Fruit fly (Drosophila melanogaster): ENCODE results near the gene CG15358.

The CG15358 gene

dm6 chr2L:1883114-1883513 lies at the start of gene CG15358:
Gene CG15358 (minus strand): TSS chr2L:1883214.
- TF ChIP-seq tj (GFP tag; optimal IDR thresholded peaks at IDR 0.05): no peak
- TF ChIP-seq Crg-1 (GFP tag; optimal IDR thresholded peaks at IDR 0.05): no peak
- no peak for TF ChIP-seq Clk (GFP tag; optimal IDR thresholded peaks at IDR 0.05)
- no peak for TF ChIP-seq CG7101 (tag; optimal IDR thresholded peaks at IDR 0.05)
- no peak for TF ChIP-seq Mnt (GFP tag; optimal IDR thresholded peaks at IDR 0.05)
- no peak for TF ChIP-seq CG7045 (GFP tag; optimal IDR thresholded peaks at IDR 0.05)
- TF ChIP-seq CG12768 (GFP tag; optimal IDR thresholded peaks at IDR 0.05): no peak
- no peak for TF ChIP-seq cnc (optimal IDR thresholded peaks at IDR 0.05)
- TF ChIP-seq pad (GFP tag; optimal IDR thresholded peaks at IDR 0.05): no peak
- TF ChIP-seq bab1 (GFP tag; optimal IDR thresholded peaks at IDR 0.05): no peak
- no peak for TF ChIP-seq cic (GFP tag; optimal IDR thresholded peaks at IDR 0.05)
- no peak for TF ChIP-seq toe (GFP tag; optimal IDR thresholded peaks at IDR 0.05)
- no peak for TF ChIP-seq ovo (GFP tag; optimal IDR thresholded peaks at IDR 0.05)
- TF ChIP-seq CG11617 (GFP tag; optimal IDR thresholded peaks at IDR 0.05): no peak
- no peak for TF ChIP-seq CG33017 (tag; optimal IDR thresholded peaks at IDR 0.05)

DNA sequence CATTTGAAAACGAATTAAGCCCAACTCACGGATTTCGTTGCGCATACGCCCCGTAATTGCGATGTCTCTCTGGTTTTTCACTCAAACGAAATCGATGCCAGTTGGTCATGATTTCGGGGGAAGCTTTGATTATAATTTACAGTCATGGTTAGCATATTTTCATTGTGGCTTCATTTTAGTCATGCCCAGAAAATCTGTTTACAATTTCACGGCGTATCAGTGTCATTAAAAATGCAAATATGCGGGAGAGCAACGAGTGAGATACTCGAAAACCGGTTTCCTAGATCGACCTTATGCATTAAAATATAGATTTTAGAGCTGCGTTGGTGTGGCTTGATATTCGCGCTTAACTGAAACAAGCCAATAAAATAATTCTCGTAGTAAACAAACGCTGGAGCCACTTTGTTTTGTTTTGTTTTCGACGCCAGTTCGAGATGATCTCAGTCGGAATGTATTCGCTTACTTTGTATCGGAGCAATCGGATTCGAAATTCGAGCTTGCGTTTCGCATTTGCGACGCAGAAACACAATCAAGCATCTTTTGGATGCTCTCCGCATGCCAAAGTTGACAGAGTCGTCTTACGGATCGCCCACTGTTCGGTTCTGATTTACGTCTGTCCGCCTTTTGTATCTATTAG lies 47.7 kb upstream of the CG15358 start:
- TF ChIP-seq cnc (optimal IDR thresholded peaks at IDR 0.05): no peak
- no peak for TF ChIP-seq CG11617 (GFP tag; optimal IDR thresholded peaks at IDR 0.05)
- no peak for TF ChIP-seq ovo (GFP tag; optimal IDR thresholded peaks at IDR 0.05)
- TF ChIP-seq toe (GFP tag; optimal IDR thresholded peaks at IDR 0.05): no peak
- no peak for TF ChIP-seq tj (GFP tag; optimal IDR thresholded peaks at IDR 0.05)
- TF ChIP-seq CG14711 (tag; optimal IDR thresholded peaks at IDR 0.05): no peak
- TF ChIP-seq pad (GFP tag; optimal IDR thresholded peaks at IDR 0.05): no peak
- no peak for TF ChIP-seq Mnt (GFP tag; optimal IDR thresholded peaks at IDR 0.05)
- TF ChIP-seq CG7101 (tag; optimal IDR thresholded peaks at IDR 0.05): no peak
- no peak for TF ChIP-seq kay (GFP tag; ENCODE audit: borderline replicate concordance)
- no peak for TF ChIP-seq CG12768 (GFP tag; optimal IDR thresholded peaks at IDR 0.05)
- no peak for TF ChIP-seq CG33017 (tag; optimal IDR thresholded peaks at IDR 0.05)
- no peak for TF ChIP-seq Clk (GFP tag; optimal IDR thresholded peaks at IDR 0.05)
- TF ChIP-seq CG7045 (GFP tag; optimal IDR thresholded peaks at IDR 0.05): no peak
- no peak for TF ChIP-seq Crg-1 (GFP tag; optimal IDR thresholded peaks at IDR 0.05)
- TF ChIP-seq CG5204 (GFP tag; optimal IDR thresholded peaks at IDR 0.05): no peak

dm6 chr2L:1927406-1927805 lies 44.4 kb upstream of the CG15358 start:
- TF ChIP-seq CG12768 (GFP tag; optimal IDR thresholded peaks at IDR 0.05) (peak; percentile 24), Mnt (GFP tag; optimal IDR thresholded peaks at IDR 0.05) (no peak)

DNA sequence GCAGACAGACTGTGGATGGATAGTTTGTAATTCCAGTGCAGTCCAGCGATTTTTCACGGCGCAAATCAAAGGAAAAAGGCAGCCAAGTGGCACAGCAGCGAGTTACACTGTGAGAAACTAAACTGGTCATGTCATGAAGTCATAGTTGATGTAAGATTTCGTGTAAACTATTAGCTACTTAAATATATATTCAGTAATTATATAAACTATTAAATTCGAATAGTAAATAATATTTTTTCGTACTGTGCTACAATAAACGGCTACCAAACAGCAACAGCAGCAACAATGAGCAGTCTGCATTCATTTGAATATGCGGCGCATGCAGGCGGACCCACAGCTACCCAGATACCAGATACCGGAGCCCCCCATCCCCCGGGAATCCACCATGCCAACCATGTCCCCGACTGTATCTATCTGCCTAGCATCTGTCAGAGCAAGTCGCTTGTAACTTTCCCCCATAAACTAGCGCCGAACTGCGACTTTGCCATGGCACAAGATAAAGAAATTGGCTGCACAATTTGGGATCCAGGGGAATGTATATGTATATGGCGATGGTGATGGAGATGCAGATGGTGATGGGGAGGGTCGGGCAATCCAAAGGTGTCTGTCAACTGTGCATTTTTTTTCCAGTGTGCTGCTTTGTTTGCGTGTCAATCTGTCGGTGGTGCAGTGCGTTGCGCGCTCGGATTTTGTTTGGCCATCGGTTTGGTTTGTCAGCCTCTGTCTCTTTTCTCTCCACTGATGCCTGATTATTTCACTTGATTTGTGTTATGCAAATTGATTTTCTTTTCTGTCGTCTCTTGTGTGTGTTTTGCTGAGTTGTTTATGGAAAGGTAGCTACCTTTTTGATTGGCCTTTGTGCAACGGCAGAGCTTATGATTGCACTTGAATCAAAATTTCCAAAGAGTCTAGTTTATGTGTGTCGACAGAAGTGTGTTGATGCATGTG lies 43.2 kb upstream of the CG15358 start:
- TF ChIP-seq Mnt (GFP tag; optimal IDR thresholded peaks at IDR 0.05) (no peak), Hr96 (GFP tag; optimal IDR thresholded peaks at IDR 0.05) (no peak), CG14711 (tag; optimal IDR thresholded peaks at IDR 0.05) (no peak), CG12768 (GFP tag; optimal IDR thresholded peaks at IDR 0.05) (no peak), tj (GFP tag; optimal IDR thresholded peaks at IDR 0.05) (no peak), pad (GFP tag; optimal IDR thresholded peaks at IDR 0.05) (no peak), Clk (GFP tag; optimal IDR thresholded peaks at IDR 0.05) (no peak), CG11617 (GFP tag; optimal IDR thresholded peaks at IDR 0.05) (no peak), bab1 (GFP tag; optimal IDR thresholded peaks at IDR 0.05) (no peak), CG7045 (GFP tag; optimal IDR thresholded peaks at IDR 0.05) (no peak), kay (GFP tag; ENCODE audit: borderline replicate concordance) (no peak), CG5204 (GFP tag; optimal IDR thresholded peaks at IDR 0.05) (no peak), Crg-1 (GFP tag; optimal IDR thresholded peaks at IDR 0.05) (no peak), cnc (optimal IDR thresholded peaks at IDR 0.05) (no peak), ovo (GFP tag; optimal IDR thresholded peaks at IDR 0.05) (no peak), CG33017 (tag; optimal IDR thresholded peaks at IDR 0.05) (no peak), toe (GFP tag; optimal IDR thresholded peaks at IDR 0.05) (no peak), CG1620 (GFP tag; optimal IDR thresholded peaks at IDR 0.05) (no peak), cic (GFP tag; optimal IDR thresholded peaks at IDR 0.05) (no peak)

- no peak for TF ChIP-seq ovo (GFP tag; optimal IDR thresholded peaks at IDR 0.05)
- no peak for TF ChIP-seq tj (GFP tag; optimal IDR thresholded peaks at IDR 0.05)
- no peak for TF ChIP-seq CG7101 (tag; optimal IDR thresholded peaks at IDR 0.05)
- TF ChIP-seq CG1620 (GFP tag; optimal IDR thresholded peaks at IDR 0.05): no peak
- no peak for TF ChIP-seq toe (GFP tag; optimal IDR thresholded peaks at IDR 0.05)
- TF ChIP-seq bab1 (GFP tag; optimal IDR thresholded peaks at IDR 0.05): no peak
- TF ChIP-seq Hr96 (GFP tag; optimal IDR thresholded peaks at IDR 0.05): no peak
- no peak for TF ChIP-seq CG5204 (GFP tag; optimal IDR thresholded peaks at IDR 0.05)
- TF ChIP-seq Clk (GFP tag; optimal IDR thresholded peaks at IDR 0.05): no peak
- TF ChIP-seq CG33017 (tag; optimal IDR thresholded peaks at IDR 0.05): no peak
- TF ChIP-seq CG7045 (GFP tag; optimal IDR thresholded peaks at IDR 0.05): no peak
- no peak for TF ChIP-seq Crg-1 (GFP tag; optimal IDR thresholded peaks at IDR 0.05)
- no peak for TF ChIP-seq cic (GFP tag; optimal IDR thresholded peaks at IDR 0.05)
- no peak for TF ChIP-seq Mnt (GFP tag; optimal IDR thresholded peaks at IDR 0.05)
- TF ChIP-seq CG14711 (tag; optimal IDR thresholded peaks at IDR 0.05): no peak
Observed at dm6 chr2L:1923846-1924245, 40.8 kb upstream of the CG15358 start.

dm6 chr2L:1916461-1916860 lies 33.4 kb upstream of the CG15358 start:
- no peak for TF ChIP-seq CG33017 (tag; optimal IDR thresholded peaks at IDR 0.05)
- TF ChIP-seq cic (GFP tag; optimal IDR thresholded peaks at IDR 0.05): no peak
- TF ChIP-seq Hr96 (GFP tag; optimal IDR thresholded peaks at IDR 0.05): no peak
- no peak for TF ChIP-seq CG11617 (GFP tag; optimal IDR thresholded peaks at IDR 0.05)
- no peak for TF ChIP-seq tj (GFP tag; optimal IDR thresholded peaks at IDR 0.05)
- no peak for TF ChIP-seq CG5204 (GFP tag; optimal IDR thresholded peaks at IDR 0.05)
- TF ChIP-seq kay (GFP tag; ENCODE audit: borderline replicate concordance): no peak
- TF ChIP-seq pad (GFP tag; optimal IDR thresholded peaks at IDR 0.05): no peak
- TF ChIP-seq ovo (GFP tag; optimal IDR thresholded peaks at IDR 0.05): no peak
- no peak for TF ChIP-seq CG7101 (tag; optimal IDR thresholded peaks at IDR 0.05)
- TF ChIP-seq Mnt (GFP tag; optimal IDR thresholded peaks at IDR 0.05): no peak
- no peak for TF ChIP-seq CG12768 (GFP tag; optimal IDR thresholded peaks at IDR 0.05)
- no peak for TF ChIP-seq toe (GFP tag; optimal IDR thresholded peaks at IDR 0.05)
